Worm (Caenorhabditis elegans) whole organism, young adult: ENCODE measurements around the gene ZC15.10.
"Not testable (repeated sequence)": the region's sequence is repeated elsewhere in the genome, so short reads cannot be mapped to it uniquely, and the experiment has no call there.

Source experiments
- B0019.2 ChIP-seq: fragments of 200-800 bp; sonication (Bioruptor generic); conservative IDR thresholded peaks from 2 replicates; pipeline ENCODE4 v1.3.6; 2022; ENCODE audit warnings: missing genetic modification reagents, missing genetic modification characterization, missing compliant biosample characterization
- B0336.3 ChIP-seq: fragments of 200-800 bp; sonication (Bioruptor generic); IDR thresholded peaks from 2 replicates; pipeline ENCODE4 v1.3.6; 2022; ENCODE audit warnings: missing genetic modification characterization, missing compliant biosample characterization
- C17E4.6 ChIP-seq: fragments of 200-800 bp; sonication (Bioruptor generic); IDR thresholded peaks from 2 replicates; pipeline ENCODE4 v1.3.6; 2022; ENCODE audit warnings: missing genetic modification reagents, missing genetic modification characterization, missing compliant biosample characterization
- D2030.7 ChIP-seq: fragments of 200-800 bp; sonication (Bioruptor generic); IDR thresholded peaks from 2 replicates; pipeline ENCODE4 v1.3.6; 2022; ENCODE audit warnings: missing genetic modification reagents, missing genetic modification characterization, missing compliant biosample characterization
- F37B4.10 ChIP-seq: fragments of 200-800 bp; sonication (Bioruptor generic); IDR thresholded peaks from 2 replicates; pipeline ENCODE4 v1.3.6; 2022; ENCODE audit warnings: missing genetic modification characterization, missing compliant biosample characterization
- F39B2.1 ChIP-seq: fragments of 200-800 bp; sonication (Bioruptor generic); IDR thresholded peaks from 2 replicates; pipeline ENCODE4 v1.3.6; 2022; ENCODE audit warnings: missing genetic modification reagents, missing genetic modification characterization, missing compliant biosample characterization
- F49E8.2 ChIP-seq: sonication (generic microtip); optimal IDR thresholded peaks from 3 replicates; lab custom pipeline; 2017; ENCODE audit warnings: missing genetic modification characterization, mild to moderate bottlenecking, missing compliant biosample characterization, antibody characterized with exemption, moderate library complexity; ENCODE audit not compliant: insufficient read depth
- F52B5.7 ChIP-seq: sonication (generic microtip); optimal IDR thresholded peaks from 2 replicates; lab custom pipeline; 2016; ENCODE audit warnings: mild to moderate bottlenecking, missing genetic modification characterization, missing compliant biosample characterization
- F55B11.4 ChIP-seq: sonication (generic microtip); optimal IDR thresholded peaks from 2 replicates; lab custom pipeline; 2016; ENCODE audit warnings: missing compliant biosample characterization, missing genetic modification characterization, borderline replicate concordance; ENCODE audit not compliant: insufficient read depth
- F57A8.1 ChIP-seq: fragments of 200-800 bp; sonication (Bioruptor generic); optimal IDR thresholded peaks from 2 replicates; lab custom pipeline; 2018; ENCODE audit warnings: mild to moderate bottlenecking, missing genetic modification characterization, moderate library complexity, missing compliant biosample characterization
- K11D2.4 ChIP-seq: fragments of 200-800 bp; sonication (Bioruptor generic); IDR thresholded peaks from 2 replicates; pipeline ENCODE4 v1.3.6; 2022; ENCODE audit warnings: missing genetic modification reagents, missing genetic modification characterization, missing compliant biosample characterization
- T07F8.4 ChIP-seq: sonication (generic microtip); optimal IDR thresholded peaks from 2 replicates; lab custom pipeline; 2016; ENCODE audit warnings: mild to moderate bottlenecking, missing genetic modification characterization, moderate library complexity, missing compliant biosample characterization
- Y53F4B.3 ChIP-seq: fragments of 200-800 bp; sonication (Bioruptor generic); IDR thresholded peaks from 2 replicates; pipeline ENCODE4 v1.3.6; 2022; ENCODE audit warnings: missing genetic modification reagents, missing genetic modification characterization, missing compliant biosample characterization
- Y95B8A.8 ChIP-seq: fragments of 200-800 bp; sonication (Bioruptor generic); IDR thresholded peaks from 2 replicates; pipeline ENCODE4 v1.3.6; 2022; ENCODE audit warnings: missing genetic modification reagents, missing genetic modification characterization, missing compliant biosample characterization
- aptf-2 ChIP-seq: fragments of 200-800 bp; sonication (Bioruptor generic); conservative IDR thresholded peaks from 2 replicates; pipeline ENCODE4 v1.3.6; 2022; ENCODE audit warnings: missing genetic modification reagents, missing genetic modification characterization, missing compliant biosample characterization
- aptf-3 ChIP-seq: fragments of 200-800 bp; sonication (Bioruptor generic); IDR thresholded peaks from 2 replicates; pipeline ENCODE4 v1.3.6; 2022; ENCODE audit warnings: missing genetic modification characterization, missing compliant biosample characterization
- attf-5 ChIP-seq: fragments of 200-800 bp; sonication (Bioruptor generic); optimal IDR thresholded peaks from 2 replicates; lab custom pipeline; 2018; ENCODE audit warnings: mild to moderate bottlenecking, missing genetic modification characterization, missing compliant biosample characterization
- bed-1 ChIP-seq: fragments of 200-800 bp; sonication (Bioruptor generic); IDR thresholded peaks from 2 replicates; pipeline ENCODE4 v1.3.6; 2022; ENCODE audit warnings: missing genetic modification reagents, missing genetic modification characterization, missing compliant biosample characterization
- cebp-1 ChIP-seq, 2 experiments: fragments of 200-800 bp in 1 of 2; sonication (Bioruptor generic) in 1 of 2; sonication (generic microtip) in 1 of 2; IDR thresholded peaks in 1 of 2; optimal IDR thresholded peaks in 1 of 2; 2 replicates each; pipeline versions ENCODE4 v1.3.6 to Lab custom; 2017 to 2022; ENCODE audit warnings: missing compliant biosample characterization in 2 of 2, missing genetic modification characterization in 2 of 2, mild to moderate bottlenecking in 1 of 2, missing genetic modification reagents in 1 of 2, moderate library complexity in 1 of 2
- ceh-100 ChIP-seq: fragments of 200-800 bp; sonication (Bioruptor generic); IDR thresholded peaks from 2 replicates; pipeline ENCODE4 v1.3.6; 2022; ENCODE audit warnings: missing genetic modification reagents, missing genetic modification characterization, missing compliant biosample characterization
- chd-7 ChIP-seq: sonication (generic microtip); optimal IDR thresholded peaks from 2 replicates; lab custom pipeline; 2016; ENCODE audit warnings: mild to moderate bottlenecking, missing genetic modification characterization, moderate library complexity, missing compliant biosample characterization
- dox-1 ChIP-seq: fragments of 200-800 bp; sonication (Bioruptor generic); IDR thresholded peaks from 2 replicates; pipeline ENCODE4 v1.3.6; 2022; ENCODE audit warnings: missing genetic modification reagents, missing genetic modification characterization, missing compliant biosample characterization
- dpff-1 ChIP-seq: sonication (generic microtip); optimal IDR thresholded peaks from 2 replicates; lab custom pipeline; 2017; ENCODE audit warnings: mild to moderate bottlenecking, missing genetic modification characterization, missing compliant biosample characterization
- egl-18 ChIP-seq: fragments of 200-800 bp; sonication (Bioruptor generic); IDR thresholded peaks from 2 replicates; pipeline ENCODE4 v1.3.6; 2022; ENCODE audit warnings: missing genetic modification reagents, missing genetic modification characterization, missing compliant biosample characterization
- fkh-3 ChIP-seq: sonication (generic microtip); optimal IDR thresholded peaks from 2 replicates; lab custom pipeline; 2016; ENCODE audit warnings: mild to moderate bottlenecking, missing genetic modification characterization, missing compliant biosample characterization
- let-607 ChIP-seq, 2 experiments: fragments of 200-800 bp in 1 of 2; sonication (Bioruptor generic) in 1 of 2; sonication (generic microtip) in 1 of 2; optimal IDR thresholded peaks; 2 replicates each; lab custom pipeline; 2016 to 2018; ENCODE audit warnings: mild to moderate bottlenecking in 2 of 2, missing compliant biosample characterization in 2 of 2, missing genetic modification characterization in 2 of 2, moderate library complexity in 2 of 2, missing genotype in 1 of 2
- lin-40 ChIP-seq: sonication (generic microtip); optimal IDR thresholded peaks from 2 replicates; lab custom pipeline; 2016; ENCODE audit warnings: missing genetic modification characterization, mild to moderate bottlenecking, missing compliant biosample characterization, missing genotype, missing genetic modification reagents
- lin-54 ChIP-seq: fragments of 200-800 bp; sonication (Bioruptor generic); optimal IDR thresholded peaks from 2 replicates; lab custom pipeline; 2018; ENCODE audit warnings: mild to moderate bottlenecking, missing genetic modification characterization, missing compliant biosample characterization
- madf-6 ChIP-seq: fragments of 200-800 bp; sonication (Bioruptor generic); IDR thresholded peaks from 2 replicates; pipeline ENCODE4 v1.3.6; 2022; ENCODE audit warnings: missing genetic modification reagents, missing genetic modification characterization, missing compliant biosample characterization
- mes-4 ChIP-seq: sonication (generic microtip); optimal IDR thresholded peaks from 2 replicates; lab custom pipeline; 2016; ENCODE audit warnings: missing genotype, missing genetic modification characterization, missing compliant biosample characterization
- mxl-1 ChIP-seq: sonication (generic microtip); optimal IDR thresholded peaks from 2 replicates; lab custom pipeline; 2016; ENCODE audit warnings: missing genetic modification characterization, missing compliant biosample characterization
- nhr-120 ChIP-seq: fragments of 200-800 bp; sonication (Bioruptor generic); IDR thresholded peaks from 2 replicates; pipeline ENCODE4 v1.3.6; 2022; ENCODE audit warnings: missing genetic modification characterization, missing compliant biosample characterization
- nhr-179 ChIP-seq: sonication (generic microtip); optimal IDR thresholded peaks from 2 replicates; lab custom pipeline; 2016; ENCODE audit warnings: mild to moderate bottlenecking, missing genetic modification characterization, missing compliant biosample characterization
- pbrm-1 ChIP-seq: fragments of 200-800 bp; sonication (Bioruptor generic); IDR thresholded peaks from 2 replicates; pipeline ENCODE4 v1.3.6; 2022; ENCODE audit warnings: missing genetic modification reagents, missing genetic modification characterization, missing compliant biosample characterization
- pha-4 ChIP-seq: fragments of 150-350 bp; sonication (generic microtip); optimal IDR thresholded peaks from 2 replicates; lab custom pipeline; 2014; ENCODE audit warnings: missing biosample characterization, missing genetic modification reagents, missing genetic modification characterization
- repo-1 ChIP-seq: sonication (generic microtip); optimal IDR thresholded peaks from 2 replicates; lab custom pipeline; 2017; ENCODE audit warnings: mild to moderate bottlenecking, missing genetic modification characterization, missing compliant biosample characterization
- snpc-1.1 ChIP-seq: sonication (generic microtip); optimal IDR thresholded peaks from 2 replicates; lab custom pipeline; 2017; ENCODE audit warnings: missing genetic modification characterization, mild to moderate bottlenecking, missing compliant biosample characterization, antibody characterized with exemption, moderate library complexity, missing genotype, missing genetic modification reagents; ENCODE audit not compliant: insufficient read depth
- snpc-1.3 ChIP-seq: sonication (generic microtip); optimal IDR thresholded peaks from 2 replicates; lab custom pipeline; 2017; ENCODE audit warnings: missing genetic modification characterization, mild to moderate bottlenecking, missing compliant biosample characterization, antibody characterized with exemption, moderate library complexity, missing genotype, missing genetic modification reagents; ENCODE audit not compliant: insufficient read depth
- tbp1 ChIP-seq: fragments of 200-800 bp; sonication (Bioruptor generic); optimal IDR thresholded peaks from 2 replicates; lab custom pipeline; 2018; ENCODE audit warnings: mild to moderate bottlenecking, missing genetic modification characterization, missing compliant biosample characterization
- zfh-2 ChIP-seq: fragments of 200-800 bp; sonication (Bioruptor generic); conservative IDR thresholded peaks from 2 replicates; pipeline ENCODE4 v1.3.6; 2022; ENCODE audit warnings: missing genetic modification reagents, missing genetic modification characterization, missing compliant biosample characterization
- ztf-28 ChIP-seq: fragments of 200-800 bp; sonication (Bioruptor generic); IDR thresholded peaks from 2 replicates; pipeline ENCODE4 v1.3.6; 2022; ENCODE audit warnings: missing genetic modification reagents, missing genetic modification characterization, missing compliant biosample characterization
- ztf-6 ChIP-seq: fragments of 200-800 bp; sonication (Bioruptor generic); IDR thresholded peaks from 2 replicates; pipeline ENCODE4 v1.3.6; 2022; ENCODE audit warnings: missing genetic modification reagents, missing genetic modification characterization, missing compliant biosample characterization

ZC15.10 gene

DNA sequence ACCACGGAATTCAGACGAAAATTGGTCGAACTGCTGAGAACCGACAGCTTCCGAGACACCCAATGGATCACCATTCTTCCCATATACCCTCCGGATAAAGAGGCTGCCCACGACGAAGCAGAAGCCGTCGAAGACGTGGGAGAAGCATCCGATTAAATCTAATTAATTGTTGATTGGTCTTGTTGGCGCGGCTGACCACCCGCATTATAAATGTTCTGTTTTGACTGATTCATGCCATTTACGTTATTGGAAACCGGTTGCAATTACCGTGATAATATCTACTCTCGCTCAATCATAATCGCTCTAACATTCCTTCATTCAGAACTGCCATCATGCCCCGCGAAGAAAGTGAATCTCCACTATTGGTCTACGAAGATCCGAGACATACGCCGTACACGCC is 7.2 kb upstream of the ZC15.10 start, which contains the start of gene ZC15.3:
Gene ZC15.3, plus strand, starts transcription at position 301 of the 400 bp plus-strand sequence.
- TF ChIP-seq nhr-179 (tag; lab: Kevin White, UChicago); C17E4.6; mxl-1 (tag; lab: Kevin White, UChicago): not testable (repeated sequence)

DNA sequence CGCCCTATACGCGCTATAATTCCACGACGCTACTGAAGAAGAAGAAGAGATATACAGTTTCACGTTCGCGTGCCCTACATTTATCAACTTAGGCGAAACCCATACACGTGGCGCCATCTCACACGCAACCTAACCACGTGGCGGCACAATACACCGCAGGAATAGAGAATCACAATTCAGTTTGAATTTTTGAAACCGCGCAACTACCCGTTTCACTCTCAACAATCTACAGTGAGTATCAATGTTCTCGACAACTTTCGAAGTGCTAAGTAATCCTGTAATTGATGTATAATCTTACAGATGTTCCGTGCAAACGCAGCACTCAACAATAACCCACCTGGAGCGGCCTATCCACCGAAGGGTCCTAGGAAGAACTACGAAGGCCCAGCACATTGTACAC is 4.7 kb upstream of the ZC15.10 start, which contains the start of gene ZC15.1:
Gene ZC15.1, plus strand, starts transcription at position 301 of the 400 bp plus-strand sequence.
- TF ChIP-seq ceh-100 (GFP tag; lab: Robert Waterston, UW) (no peak), cebp-1 (GFP tag; IDR thresholded peaks at IDR 0.05; lab: Robert Waterston, UW) (no peak), cebp-1 (tag; optimal IDR thresholded peaks at IDR 0.05; lab: Kevin White, UChicago) (no peak), lin-54 (GFP tag; lab: Kevin White, UChicago) (no peak), pha-4 (no peak), attf-5 (GFP tag; lab: Kevin White, UChicago) (no peak), repo-1 (tag; lab: Kevin White, UChicago) (no peak), ztf-28 (GFP tag; lab: Robert Waterston, UW) (no peak), lin-40 (tag; lab: Kevin White, UChicago) (no peak), pbrm-1 (no peak), Y53F4B.3 (GFP tag; lab: Robert Waterston, UW) (no peak), bed-1 (no peak), zfh-2 (GFP tag; lab: Robert Waterston, UW) (no peak), aptf-3 (GFP tag; lab: Robert Waterston, UW) (no peak), fkh-3 (tag; lab: Kevin White, UChicago) (no peak), madf-6 (GFP tag; lab: Robert Waterston, UW) (no peak), nhr-120 (GFP tag; lab: Robert Waterston, UW) (no peak)

DNA sequence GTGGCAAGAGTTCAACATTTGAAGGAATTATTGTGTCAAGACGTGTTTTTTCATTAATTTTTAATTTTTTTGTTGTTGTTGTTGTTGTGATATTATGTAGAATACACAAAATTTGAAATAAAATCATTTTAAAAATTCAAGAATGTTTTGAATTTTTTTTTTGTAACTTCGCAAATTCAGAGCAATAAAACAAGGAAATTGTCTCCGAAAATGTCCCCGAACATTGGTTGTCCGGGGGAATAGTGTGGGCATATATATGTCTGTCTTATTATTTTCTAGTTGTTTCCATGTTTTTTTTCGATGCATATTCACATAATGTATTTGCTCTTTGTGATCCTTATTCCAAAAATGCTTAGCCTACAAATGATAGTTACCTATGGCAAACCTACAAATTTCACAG is 983 bp downstream of the ZC15.10 start, which contains the start of gene clec-262:
Gene clec-262, plus strand, starts transcription at position 301 of the 400 bp plus-strand sequence.
- TF ChIP-seq ztf-6 (GFP tag; lab: Robert Waterston, UW): no peak
- no peak for TF ChIP-seq D2030.7 (GFP tag; lab: Robert Waterston, UW)
- TF ChIP-seq dpff-1: no peak
- TF ChIP-seq F49E8.2 (tag; lab: Kevin White, UChicago): no peak
- TF ChIP-seq let-607 (tag; optimal IDR thresholded peaks at IDR 0.05; lab: Kevin White, UChicago): no peak
- TF ChIP-seq aptf-2 (GFP tag; lab: Robert Waterston, UW): no peak
- TF ChIP-seq F57A8.1 (GFP tag; lab: Kevin White, UChicago): no peak
- TF ChIP-seq ceh-100 (GFP tag; lab: Robert Waterston, UW): no peak
- TF ChIP-seq tbp1: no peak
- TF ChIP-seq chd-7: no peak
- TF ChIP-seq F55B11.4 (tag; lab: Kevin White, UChicago): no peak
- no peak for TF ChIP-seq mes-4

DNA sequence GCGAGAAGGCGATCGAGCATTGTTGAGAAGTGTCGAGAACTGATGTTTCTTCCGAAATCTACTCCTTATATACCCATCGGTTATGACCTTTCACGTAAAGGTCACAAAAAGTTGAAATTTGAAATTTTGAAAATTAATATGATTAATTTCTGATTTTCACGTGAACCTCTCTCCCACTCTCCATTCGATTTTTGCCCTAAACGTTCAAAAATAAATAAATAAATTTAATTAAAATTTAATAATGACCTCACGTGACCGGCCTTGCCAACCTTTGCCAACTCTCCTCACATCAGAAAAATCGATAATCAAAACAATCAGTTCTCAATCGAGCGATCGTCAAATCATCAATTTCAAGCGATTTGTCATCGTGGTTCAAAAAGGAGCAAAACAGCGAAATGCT is 6.9 kb downstream of the ZC15.10 start, which contains the start of gene Y113G7C.1:
Gene Y113G7C.1, plus strand, starts transcription at position 301 of the 400 bp plus-strand sequence.
- TF ChIP-seq T07F8.4 (tag; lab: Kevin White, UChicago) (no peak), F37B4.10 (no peak), madf-6 (GFP tag; lab: Robert Waterston, UW) (no peak), B0336.3 (GFP tag; lab: Robert Waterston, UW) (no peak), snpc-1.3 (tag; lab: Kevin White, UChicago) (no peak), lin-54 (GFP tag; lab: Kevin White, UChicago) (no peak), F52B5.7 (tag; lab: Kevin White, UChicago) (no peak), egl-18 (GFP tag; lab: Robert Waterston, UW) (no peak), K11D2.4 (no peak), F39B2.1 (GFP tag; lab: Robert Waterston, UW) (no peak), B0019.2 (GFP tag; lab: Robert Waterston, UW) (no peak), snpc-1.1 (tag; lab: Kevin White, UChicago) (no peak), dox-1 (GFP tag; lab: Robert Waterston, UW) (no peak), let-607 (tag; optimal IDR thresholded peaks at IDR 0.05; lab: Kevin White, UChicago) (no peak), Y95B8A.8 (GFP tag; lab: Robert Waterston, UW) (no peak)
- TF ChIP-seq, all 124 proteins: peak for 0
